Fruit fly (Drosophila melanogaster) whole organism, embryonic: ENCODE data around the gene Gorab.

Experiments used
- Antp ChIP-seq: fragments of 200-800 bp; sonication (Bioruptor generic); optimal IDR thresholded peaks from 3 replicates; lab custom pipeline; 2016; ENCODE audit warnings: missing biosample characterization, missing genetic modification characterization
- CG10147 ChIP-seq: fragments of 200-800 bp; sonication (Bioruptor generic); optimal IDR thresholded peaks from 2 replicates; lab custom pipeline; 2019; ENCODE audit warnings: missing biosample characterization, mild to moderate bottlenecking, missing genetic modification characterization, moderate library complexity
- CG10209 ChIP-seq: fragments of 200-800 bp; sonication (Bioruptor generic); optimal IDR thresholded peaks from 3 replicates; lab custom pipeline; 2017; ENCODE audit warnings: missing biosample characterization, mild to moderate bottlenecking, missing genetic modification characterization, missing genetic modification reagents
- CG11085 ChIP-seq: fragments of 200-800 bp; sonication (Bioruptor generic); IDR thresholded peaks from 2 replicates; pipeline ENCODE4 v1.3.6; 2022; ENCODE audit warnings: missing biosample characterization, missing genetic modification characterization
- CG11560 ChIP-seq: fragments of 200-800 bp; sonication (Bioruptor generic); IDR thresholded peaks from 3 replicates; pipeline ENCODE4 v1.3.6; 2022; ENCODE audit warnings: missing biosample characterization, missing genetic modification characterization
- CG15011 ChIP-seq: fragments of 200-800 bp; sonication (Bioruptor generic); optimal IDR thresholded peaks from 3 replicates; lab custom pipeline; 2018; ENCODE audit warnings: missing biosample characterization, mild to moderate bottlenecking, missing genetic modification characterization
- CG15269 ChIP-seq: fragments of 200-800 bp; sonication (Bioruptor generic); optimal IDR thresholded peaks from 2 replicates; lab custom pipeline; 2018; ENCODE audit warnings: missing biosample characterization, mild to moderate bottlenecking, missing genetic modification characterization, moderate library complexity
- CG15479 ChIP-seq: fragments of 200-800 bp; sonication (Bioruptor generic); optimal IDR thresholded peaks from 3 replicates; lab custom pipeline; 2019; ENCODE audit warnings: missing biosample characterization, mild to moderate bottlenecking, missing genetic modification characterization, moderate library complexity
- CG15601 ChIP-seq: fragments of 200-800 bp; sonication (Bioruptor generic); optimal IDR thresholded peaks from 3 replicates; lab custom pipeline; 2019; ENCODE audit warnings: missing biosample characterization, mild to moderate bottlenecking, missing genetic modification characterization, moderate library complexity
- CG17802 ChIP-seq: fragments of 200-800 bp; sonication (Bioruptor generic); optimal IDR thresholded peaks from 2 replicates; lab custom pipeline; 2018; ENCODE audit warnings: missing biosample characterization, mild to moderate bottlenecking, missing genetic modification characterization, moderate library complexity
- CG17829 ChIP-seq: fragments of 200-800 bp; optimal IDR thresholded peaks from 2 replicates; lab custom pipeline; 2019; ENCODE audit warnings: missing biosample characterization, mild to moderate bottlenecking, missing genetic modification characterization, moderate library complexity
- CG18619 ChIP-seq: fragments of 200-800 bp; sonication (Bioruptor generic); optimal IDR thresholded peaks from 3 replicates; lab custom pipeline; 2017; ENCODE audit warnings: missing biosample characterization, mild to moderate bottlenecking, missing genetic modification characterization
- CG18764 ChIP-seq: fragments of 200-800 bp; sonication (Bioruptor generic); optimal IDR thresholded peaks from 3 replicates; lab custom pipeline; 2016; ENCODE audit warnings: missing biosample characterization, missing genetic modification characterization
- CG2120 ChIP-seq: fragments of 200-800 bp; sonication (Bioruptor generic); optimal IDR thresholded peaks from 3 replicates; lab custom pipeline; 2016; ENCODE audit warnings: missing biosample characterization, missing genetic modification characterization
- CG2712 ChIP-seq: fragments of 200-800 bp; optimal IDR thresholded peaks from 3 replicates; lab custom pipeline; 2019; ENCODE audit warnings: missing biosample characterization, mild to moderate bottlenecking, missing genetic modification characterization, moderate library complexity
- CG5245 ChIP-seq: fragments of 200-800 bp; sonication (Bioruptor generic); optimal IDR thresholded peaks from 3 replicates; lab custom pipeline; 2016; ENCODE audit warnings: missing biosample characterization, missing genetic modification characterization
- CG6175 ChIP-seq: fragments of 200-800 bp; sonication (Bioruptor generic); IDR thresholded peaks from 3 replicates; pipeline ENCODE4 v1.3.6; 2022; ENCODE audit warnings: missing biosample characterization, missing genetic modification characterization
- CG6854 ChIP-seq: fragments of 200-800 bp; sonication (Bioruptor generic); optimal IDR thresholded peaks from 3 replicates; lab custom pipeline; 2017; ENCODE audit warnings: missing biosample characterization, mild to moderate bottlenecking, missing genetic modification characterization
- CG7357 ChIP-seq: fragments of 200-800 bp; sonication (Bioruptor generic); IDR thresholded peaks from 3 replicates; pipeline ENCODE4 v1.3.6; 2022; ENCODE audit warnings: missing biosample characterization, missing genetic modification characterization
- CG7987 ChIP-seq: fragments of 200-800 bp; sonication (Bioruptor generic); optimal IDR thresholded peaks from 2 replicates; lab custom pipeline; 2018; ENCODE audit warnings: missing biosample characterization, mild to moderate bottlenecking, missing genetic modification characterization, moderate library complexity
- CG8290 ChIP-seq, 3 experiments: fragments of 200-800 bp; sonication (Bioruptor generic); optimal IDR thresholded peaks; 2 replicates each; lab custom pipeline; 2016 to 2019; ENCODE audit warnings: missing biosample characterization in 3 of 3, missing genetic modification characterization in 3 of 3, mild to moderate bottlenecking in 2 of 3, moderate library complexity in 1 of 3
- Camta ChIP-seq: fragments of 200-800 bp; sonication (Bioruptor generic); optimal IDR thresholded peaks from 2 replicates; lab custom pipeline; 2016; ENCODE audit warnings: missing biosample characterization, missing genetic modification characterization
- D19A ChIP-seq: fragments of 200-800 bp; optimal IDR thresholded peaks from 3 replicates; lab custom pipeline; 2019; ENCODE audit warnings: missing biosample characterization, mild to moderate bottlenecking, missing genetic modification characterization, moderate library complexity
- Fer2 ChIP-seq: fragments of 200-800 bp; sonication (Bioruptor generic); optimal IDR thresholded peaks from 2 replicates; lab custom pipeline; 2018; ENCODE audit warnings: missing biosample characterization, mild to moderate bottlenecking, missing genetic modification characterization, moderate library complexity
- HmgD ChIP-seq: fragments of 200-800 bp; sonication (Bioruptor generic); optimal IDR thresholded peaks from 3 replicates; lab custom pipeline; 2016; ENCODE audit warnings: missing biosample characterization, missing genetic modification characterization
- Hr51 ChIP-seq, 2 experiments: fragments of 200-800 bp; sonication (Bioruptor generic); optimal IDR thresholded peaks; 2 replicates in 1 of 2; 3 replicates in 1 of 2; lab custom pipeline; 2016 to 2018; ENCODE audit warnings: missing biosample characterization in 2 of 2, missing genetic modification characterization in 2 of 2, mild to moderate bottlenecking in 1 of 2, moderate library complexity in 1 of 2
- Jarid2 ChIP-seq: fragments of 200-800 bp; sonication (Bioruptor generic); optimal IDR thresholded peaks from 3 replicates; lab custom pipeline; 2017; ENCODE audit warnings: mild to moderate bottlenecking, missing biosample characterization, missing genetic modification reagents, missing genetic modification characterization
- MTF-1 ChIP-seq: fragments of 200-800 bp; sonication (Bioruptor generic); optimal IDR thresholded peaks from 2 replicates; lab custom pipeline; 2018; ENCODE audit warnings: missing biosample characterization, mild to moderate bottlenecking, missing genetic modification characterization, borderline replicate concordance
- Med ChIP-seq: fragments of 200-800 bp; sonication (Bioruptor generic); peaks from one replicate; lab custom pipeline; 2016; ENCODE audit warnings: missing biosample characterization, missing genetic modification characterization, mild to moderate bottlenecking, inconsistent platforms, moderate library complexity
- Nf-YC ChIP-seq: fragments of 200-800 bp; optimal IDR thresholded peaks from 3 replicates; lab custom pipeline; 2019; ENCODE audit warnings: missing biosample characterization, mild to moderate bottlenecking, missing genetic modification characterization, moderate library complexity
- NfI ChIP-seq: fragments of 200-800 bp; sonication (Bioruptor generic); optimal IDR thresholded peaks from 3 replicates; lab custom pipeline; 2018; ENCODE audit warnings: missing biosample characterization, mild to moderate bottlenecking, missing genetic modification characterization, moderate library complexity
- Xrp1 ChIP-seq: fragments of 200-800 bp; sonication (Bioruptor generic); IDR thresholded peaks from 2 replicates; pipeline ENCODE4 v1.3.6; 2022; ENCODE audit warnings: missing biosample characterization, missing genetic modification characterization
- al ChIP-seq: fragments of 200-800 bp; sonication (Bioruptor generic); IDR thresholded peaks from 2 replicates; pipeline ENCODE4 v1.3.6; 2022; ENCODE audit warnings: missing biosample characterization, missing genetic modification characterization
- ato ChIP-seq: fragments of 200-800 bp; sonication (Bioruptor generic); IDR thresholded peaks from 2 replicates; pipeline ENCODE4 v1.3.6; 2022; ENCODE audit warnings: missing biosample characterization, missing genetic modification characterization; ENCODE audit not compliant: partially characterized antibody
- caup ChIP-seq: fragments of 200-800 bp; sonication (Bioruptor generic); optimal IDR thresholded peaks from 3 replicates; lab custom pipeline; 2017; ENCODE audit warnings: missing biosample characterization, mild to moderate bottlenecking, missing genetic modification characterization, moderate library complexity; ENCODE audit not compliant: severe bottlenecking
- chif ChIP-seq, 2 experiments: fragments of 200-800 bp; sonication (Bioruptor generic); optimal IDR thresholded peaks; 3 replicates each; lab custom pipeline; 2016; ENCODE audit warnings: missing biosample characterization in 2 of 2, missing genetic modification characterization in 2 of 2
- ewg ChIP-seq: fragments of 200-800 bp; sonication (Bioruptor generic); optimal IDR thresholded peaks from 3 replicates; lab custom pipeline; 2017; ENCODE audit warnings: mild to moderate bottlenecking, missing biosample characterization, missing genetic modification reagents, missing genetic modification characterization
- exex ChIP-seq: fragments of 200-800 bp; sonication (Bioruptor generic); optimal IDR thresholded peaks from 4 replicates; lab custom pipeline; 2018; ENCODE audit warnings: missing biosample characterization, mild to moderate bottlenecking, missing genetic modification characterization, moderate library complexity
- lilli ChIP-seq: fragments of 200-800 bp; sonication (Bioruptor generic); optimal IDR thresholded peaks from 3 replicates; lab custom pipeline; 2016; ENCODE audit warnings: missing biosample characterization, missing genetic modification characterization
- lov ChIP-seq, 2 experiments: fragments of 200-800 bp in 1 of 2; fragments of >200 bp in 1 of 2; sonication (Bioruptor generic) in 1 of 2; IDR thresholded peaks in 1 of 2; optimal IDR thresholded peaks in 1 of 2; 2 replicates in 1 of 2; 3 replicates in 1 of 2; pipeline versions ENCODE4 v1.3.6 to Lab custom; 2017 to 2022; ENCODE audit warnings: missing biosample characterization in 1 of 2, missing genetic modification characterization in 1 of 2
- maf-S ChIP-seq: fragments of 200-800 bp; sonication (Bioruptor generic); optimal IDR thresholded peaks from 2 replicates; lab custom pipeline; 2016; ENCODE audit warnings: missing biosample characterization, missing genetic modification characterization
- mirr ChIP-seq: fragments of 200-800 bp; sonication (Bioruptor generic); optimal IDR thresholded peaks from 3 replicates; lab custom pipeline; 2018; ENCODE audit warnings: missing biosample characterization, mild to moderate bottlenecking, missing genetic modification characterization
- otp ChIP-seq: fragments of 200-800 bp; sonication (Bioruptor generic); IDR thresholded peaks from 3 replicates; pipeline ENCODE4, ENCODE4 v1.3.6; 2022; ENCODE audit warnings: missing biosample characterization, missing genetic modification characterization
- row ChIP-seq: fragments of 200-800 bp; sonication (Bioruptor generic); IDR thresholded peaks from 3 replicates; pipeline ENCODE4 v1.3.6; 2022; ENCODE audit warnings: missing biosample characterization, missing genetic modification characterization
- slbo ChIP-seq: fragments of 200-800 bp; sonication (Bioruptor generic); IDR thresholded peaks from 2 replicates; pipeline ENCODE4 v1.3.6; 2022; ENCODE audit warnings: missing biosample characterization, missing genetic modification characterization
- sob ChIP-seq: fragments of 200-800 bp; sonication (Bioruptor generic); IDR thresholded peaks from 2 replicates; pipeline ENCODE4 v1.3.6; 2022; ENCODE audit warnings: missing biosample characterization, missing genetic modification characterization
- sqz ChIP-seq: fragments of 200-800 bp; sonication (Bioruptor generic); optimal IDR thresholded peaks from 3 replicates; lab custom pipeline; 2018; ENCODE audit warnings: missing biosample characterization, mild to moderate bottlenecking, missing genetic modification characterization
- sug ChIP-seq: fragments of 200-800 bp; optimal IDR thresholded peaks from 2 replicates; lab custom pipeline; 2019; ENCODE audit warnings: missing biosample characterization, mild to moderate bottlenecking, missing genetic modification characterization, moderate library complexity
- tio ChIP-seq: fragments of 200-800 bp; sonication (Bioruptor generic); optimal IDR thresholded peaks from 2 replicates; lab custom pipeline; 2017; ENCODE audit warnings: missing biosample characterization, missing genetic modification characterization, inconsistent platforms

Gene Gorab

dm6 chr3L:17430957-17431585 is 2.4 kb upstream of the Gorab start (continued):
- TF ChIP-seq mirr (GFP tag; lab: Kevin White, UChicago) (peak; percentile 33), caup (GFP tag; lab: Kevin White, UChicago) (peak; percentile 5), CG17829 (tag; lab: Kevin White, UChicago) (no peak), HmgD (no peak), CG15479 (GFP tag; lab: Kevin White, UChicago) (no peak), CG2712 (no peak), CG6854 (GFP tag; lab: Kevin White, UChicago) (no peak), Camta (GFP tag; lab: Kevin White, UChicago) (no peak), CG8290 (GFP tag; optimal IDR thresholded peaks at IDR 0.05; lab: Kevin White, UChicago) (no peak), CG8290 (tag; optimal IDR thresholded peaks at IDR 0.05; lab: Kevin White, UChicago) (no peak), CG18619 (GFP tag; lab: Kevin White, UChicago) (no peak), Antp (GFP tag; lab: Kevin White, UChicago) (no peak), NfI (no peak), CG15601 (tag; lab: Kevin White, UChicago) (no peak), chif (GFP tag; optimal IDR thresholded peaks at IDR 0.05; lab: Kevin White, UChicago) (no peak), CG15011 (GFP tag; lab: Kevin White, UChicago) (no peak), tio (no peak), Med (GFP tag; lab: Kevin White, UChicago) (peak; percentile 69), ato (GFP tag; lab: Robert Waterston, UW) (no peak), slbo (peak; percentile 43), D19A (tag; lab: Kevin White, UChicago) (peak; percentile 65), CG10147 (GFP tag; lab: Kevin White, UChicago) (peak; percentile 22), CG10209 (GFP tag; lab: Kevin White, UChicago) (no peak), CG11085 (GFP tag; lab: Robert Waterston, UW) (no peak), exex (tag; lab: Kevin White, UChicago) (peak; percentile 90), sob (GFP tag; lab: Robert Waterston, UW) (no peak), CG15269 (tag; lab: Kevin White, UChicago) (peak; percentile 33), row (GFP tag; lab: Robert Waterston, UW) (peak; percentile 35; the same call in 1 of the 3 replicates), lov (optimal IDR thresholded peaks at IDR 0.05; lab: Kevin White, UChicago) (no peak), lov (GFP tag; IDR thresholded peaks at IDR 0.05; lab: Robert Waterston, UW) (no peak), Fer2 (no peak), al (no peak), CG5245 (GFP tag; lab: Kevin White, UChicago) (no peak), otp (GFP tag; lab: Robert Waterston, UW) (no peak), CG7987 (GFP tag; lab: Kevin White, UChicago) (no peak), CG17802 (tag; lab: Kevin White, UChicago) (no peak), Nf-YC (tag; lab: Kevin White, UChicago) (no peak), CG2120 (GFP tag; lab: Kevin White, UChicago) (peak; percentile 27), ewg (GFP tag; lab: Kevin White, UChicago) (no peak), MTF-1 (GFP tag; lab: Kevin White, UChicago) (no peak), lilli (GFP tag; lab: Kevin White, UChicago) (peak; percentile 14), CG11560 (tag; lab: Robert Waterston, UW) (no peak), CG6175 (GFP tag; lab: Robert Waterston, UW) (no peak), maf-S (no peak), Jarid2 (GFP tag; lab: Kevin White, UChicago) (no peak), sug (tag; lab: Kevin White, UChicago) (peak; percentile 60), CG18764 (no peak), sqz (GFP tag; lab: Kevin White, UChicago) (no peak), CG7357 (GFP tag; lab: Robert Waterston, UW) (no peak), Hr51 (GFP tag; optimal IDR thresholded peaks at IDR 0.05; lab: Kevin White, UChicago) (peak in 1 of 2 experiments; percentile 31), Xrp1 (GFP tag; lab: Robert Waterston, UW) (no peak)
